Fruit fly (Drosophila melanogaster) S2 (cell line): Measurements from ENCODE around the gene Cln3.
"Not testable (repeated sequence)": the region's sequence is repeated elsewhere in the genome, so short reads cannot be mapped to it uniquely, and the experiment has no call there.

Experiments used
- CG8478 ChIP-seq: fragments of >200 bp; optimal IDR thresholded peaks from 2 replicates; lab custom pipeline; 2018
- CTCF ChIP-seq, 2 experiments: fragments of >200 bp; optimal IDR thresholded peaks; 2 replicates each; lab custom pipeline; 2018

Gene Cln3

DNA sequence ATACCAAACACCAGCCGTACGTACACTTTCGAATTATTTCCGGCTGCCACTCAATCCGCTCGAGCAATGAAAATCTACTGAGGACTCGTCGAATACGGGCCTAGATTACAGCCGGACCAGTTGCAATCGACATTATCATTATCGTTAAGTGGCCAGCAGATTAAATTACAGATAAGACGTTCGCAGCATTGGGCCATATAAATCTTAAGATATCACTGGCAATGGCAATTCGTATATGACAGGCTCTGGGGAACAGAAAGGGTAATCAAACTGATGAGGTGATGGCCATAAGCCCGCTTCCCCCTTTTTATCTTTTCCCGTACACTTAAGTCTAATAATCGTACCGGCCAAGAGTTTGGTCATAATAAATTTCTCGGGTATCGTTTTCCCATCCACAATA, at the start of gene Cln3:
TSS of gene Cln3 (minus strand) at position 84 of the 400 bp plus-strand sequence.
- TF ChIP-seq CG8478 (lab: Kevin White, UChicago), result no peak
- TF ChIP-seq CTCF (optimal IDR thresholded peaks at IDR 0.05; lab: Kevin White, UChicago), result no peak

DNA sequence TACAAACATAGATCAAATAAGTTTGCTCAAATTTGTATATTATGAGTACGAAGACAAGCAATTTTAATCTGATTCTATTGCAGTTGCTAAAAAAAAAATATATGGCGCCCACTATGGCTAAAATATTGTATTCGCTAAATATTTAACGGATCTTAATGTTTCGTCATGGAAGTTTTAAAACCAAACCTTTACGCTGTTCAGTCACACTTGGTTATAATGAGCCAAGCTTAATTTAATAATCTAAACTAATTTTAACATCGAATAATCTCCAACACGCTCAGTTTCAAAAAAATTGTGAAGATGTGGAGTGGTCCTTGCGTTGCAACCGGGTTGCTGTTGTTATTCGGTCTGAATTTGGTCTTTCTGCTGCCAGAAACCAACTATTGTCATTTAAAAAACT, 44.3 kb upstream of the Cln3 start, which contains the start of gene CG34002:
TSS of gene CG34002 (plus strand) at position 301 of the 400 bp plus-strand sequence.
- not testable (repeated sequence) for TF ChIP-seq CG8478 (lab: Kevin White, UChicago); CTCF (optimal IDR thresholded peaks at IDR 0.05; lab: Kevin White, UChicago)

DNA sequence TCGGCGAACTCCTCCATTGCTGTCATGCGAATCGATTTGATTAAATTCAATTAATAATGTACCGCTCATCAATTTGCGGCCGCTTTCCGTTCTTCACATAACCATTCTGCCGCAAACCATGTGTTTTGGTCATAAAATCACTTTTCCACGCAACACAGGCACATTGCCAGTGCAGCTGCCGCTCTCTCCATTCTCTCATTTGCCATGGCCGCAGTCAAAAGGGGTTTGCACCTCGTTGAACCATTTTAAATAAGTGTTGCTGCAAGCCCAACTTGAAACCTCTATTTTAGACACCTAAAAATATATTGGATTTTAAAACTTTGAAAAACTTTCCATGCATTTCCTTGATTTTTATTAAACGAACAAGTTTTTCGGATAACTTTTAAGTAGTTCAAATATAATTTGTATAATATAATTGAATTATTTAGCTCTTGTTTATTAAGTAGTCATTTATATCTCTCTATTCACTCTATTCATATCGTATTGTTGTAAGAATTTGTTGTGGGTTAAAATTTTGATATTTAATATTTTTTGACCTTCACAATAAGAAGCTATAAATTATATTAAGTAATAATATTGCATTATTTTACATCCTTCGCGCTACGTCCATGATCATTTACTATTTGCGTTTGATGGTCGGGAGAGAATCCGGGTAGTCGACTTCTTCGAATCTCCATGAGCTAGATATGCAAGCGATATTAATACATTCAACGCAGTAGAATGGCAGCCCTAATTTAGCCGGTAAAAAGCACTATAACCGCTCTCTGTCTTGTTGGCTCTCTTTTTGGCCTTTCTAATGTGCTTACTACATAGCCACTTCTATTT, 42.9 kb upstream of the Cln3 start, which contains the start of gene CG5535:
TSS of gene CG5535 (minus strand) at position 140 of the 825 bp plus-strand sequence.
- TF ChIP-seq CG8478 (lab: Kevin White, UChicago), result no peak
- no peak for TF ChIP-seq CTCF (optimal IDR thresholded peaks at IDR 0.05; lab: Kevin White, UChicago)

DNA sequence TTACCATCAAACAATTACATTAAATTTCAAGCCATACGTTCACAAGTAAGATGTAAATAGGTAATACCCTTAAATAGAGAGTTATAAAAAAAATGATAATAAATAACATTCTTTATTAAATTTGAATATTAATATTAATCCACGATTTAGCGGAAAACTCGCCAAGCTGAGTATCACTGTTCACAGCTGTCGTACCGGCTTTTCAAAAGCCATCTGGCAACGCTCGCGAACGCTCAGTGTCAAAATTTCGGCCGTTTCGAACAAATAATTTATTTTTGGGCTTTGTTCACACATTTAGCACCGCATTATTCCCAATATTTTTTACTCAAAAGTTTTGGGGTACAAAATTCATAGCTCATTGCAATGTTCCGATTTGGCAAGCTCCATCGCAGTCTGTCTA, 35.6 kb upstream of the Cln3 start, which contains the start of gene TrpRS-m:
TSS of gene TrpRS-m (plus strand) at position 211 of the 400 bp plus-strand sequence.
- TF ChIP-seq CTCF (optimal IDR thresholded peaks at IDR 0.05; lab: Kevin White, UChicago) (no peak), CG8478 (lab: Kevin White, UChicago) (no peak)

DNA sequence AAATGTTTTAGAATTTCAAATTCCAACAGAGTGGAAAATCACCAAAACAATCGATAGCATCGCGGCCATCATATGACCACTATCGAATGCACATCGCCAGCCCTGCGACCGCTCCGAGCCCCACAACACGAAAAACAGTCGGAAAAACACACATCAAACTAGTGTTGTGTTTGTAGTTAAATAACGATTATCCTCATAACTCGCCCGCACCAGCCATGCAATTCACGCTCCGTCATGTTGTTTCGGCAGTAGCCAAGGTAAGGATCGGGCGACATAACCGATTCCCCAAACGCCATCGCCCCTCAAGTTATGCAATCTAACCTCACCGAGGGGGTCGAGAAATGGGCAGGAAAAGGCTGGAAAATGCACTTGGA, 33.0 kb upstream of the Cln3 start:
- no peak for TF ChIP-seq CTCF (optimal IDR thresholded peaks at IDR 0.05; lab: Kevin White, UChicago)
- TF ChIP-seq CG8478 (lab: Kevin White, UChicago), result no peak

DNA sequence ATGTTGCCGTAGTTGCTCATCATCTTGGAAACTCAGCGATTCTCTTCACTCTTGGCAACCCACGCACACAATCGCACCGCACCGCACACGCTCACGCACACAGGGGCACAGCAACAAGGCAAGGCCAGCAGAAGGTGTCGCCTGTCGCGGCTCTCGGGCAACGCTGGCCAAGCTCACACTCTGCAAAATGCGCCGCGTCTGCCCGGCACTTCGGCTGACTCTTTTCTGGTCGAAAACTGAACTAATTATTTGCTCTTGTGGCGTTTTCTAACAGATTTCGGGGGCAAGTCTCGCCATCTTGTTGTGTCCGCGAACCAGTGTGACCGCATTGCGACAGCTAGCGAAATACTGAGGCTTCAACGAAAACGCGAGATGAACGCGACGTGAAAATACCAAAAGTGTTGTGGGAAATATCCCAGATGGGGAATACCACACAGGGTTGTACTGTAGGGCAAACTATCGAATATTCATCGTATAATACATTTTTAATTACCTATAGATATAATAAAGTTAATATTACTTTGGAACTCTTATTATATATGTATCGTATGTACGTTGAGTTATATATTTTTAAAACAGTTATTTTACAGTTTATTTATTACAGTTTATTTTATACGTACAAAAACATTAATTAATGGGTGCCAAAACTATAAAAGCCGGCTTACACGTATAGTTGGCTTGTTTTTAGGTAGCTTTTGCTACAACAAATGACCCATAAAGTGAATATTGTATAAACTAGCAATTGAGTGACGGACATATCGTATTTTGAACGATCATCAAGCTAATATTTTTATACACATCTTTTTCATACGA, 32.5 kb upstream of the Cln3 start, which contains the start of the genes MED19 and CG7430:
TSS of gene MED19 (minus strand) at position 333 of the 813 bp plus-strand sequence.
TSS of gene CG7430 (plus strand) at position 748 of the 813 bp plus-strand sequence.
- TF ChIP-seq CG8478 (lab: Kevin White, UChicago) (no peak), CTCF (optimal IDR thresholded peaks at IDR 0.05; lab: Kevin White, UChicago) (peak; percentile 19 to 28)

DNA sequence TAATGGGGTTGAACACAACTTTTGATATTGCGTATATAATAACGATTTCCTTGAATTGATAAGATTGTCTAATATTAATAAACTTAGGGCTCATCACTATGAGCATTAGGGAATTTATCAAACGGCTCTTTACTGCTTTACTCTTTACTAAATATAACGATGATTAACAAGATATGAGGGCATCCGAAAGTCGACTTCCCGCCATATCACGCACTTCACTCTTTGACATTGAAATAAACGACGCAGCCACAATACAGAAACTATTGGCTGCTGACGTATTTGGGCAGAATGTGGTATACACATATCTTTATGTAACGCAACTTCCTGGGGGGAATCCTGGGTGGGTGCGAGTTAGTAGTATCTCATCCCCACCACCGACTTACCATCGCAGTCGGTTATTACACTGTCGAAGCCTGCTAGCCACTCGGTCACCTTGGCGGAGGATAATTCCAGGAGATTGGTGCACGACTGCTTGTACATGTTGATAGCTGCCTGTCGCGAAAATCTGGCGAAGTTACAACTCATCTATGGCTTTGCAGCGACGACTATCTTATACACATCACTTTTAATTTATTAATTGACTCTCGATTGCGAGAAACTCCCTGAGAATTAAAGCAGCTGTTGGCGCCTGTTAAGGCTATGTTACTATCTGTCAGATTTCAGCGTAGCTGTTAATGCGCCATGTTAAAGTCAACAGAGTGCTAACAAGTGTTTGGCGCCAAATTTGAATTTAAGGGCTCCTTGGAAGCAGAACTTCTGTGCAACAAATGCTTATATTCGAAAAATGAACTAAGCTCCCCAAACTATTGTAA, 29.2 kb upstream of the Cln3 start, which contains the start of gene CG5567:
TSS of gene CG5567 (minus strand) at position 653 of the 812 bp plus-strand sequence.
- TF ChIP-seq CTCF (optimal IDR thresholded peaks at IDR 0.05; lab: Kevin White, UChicago) (no peak), CG8478 (lab: Kevin White, UChicago) (no peak)

DNA sequence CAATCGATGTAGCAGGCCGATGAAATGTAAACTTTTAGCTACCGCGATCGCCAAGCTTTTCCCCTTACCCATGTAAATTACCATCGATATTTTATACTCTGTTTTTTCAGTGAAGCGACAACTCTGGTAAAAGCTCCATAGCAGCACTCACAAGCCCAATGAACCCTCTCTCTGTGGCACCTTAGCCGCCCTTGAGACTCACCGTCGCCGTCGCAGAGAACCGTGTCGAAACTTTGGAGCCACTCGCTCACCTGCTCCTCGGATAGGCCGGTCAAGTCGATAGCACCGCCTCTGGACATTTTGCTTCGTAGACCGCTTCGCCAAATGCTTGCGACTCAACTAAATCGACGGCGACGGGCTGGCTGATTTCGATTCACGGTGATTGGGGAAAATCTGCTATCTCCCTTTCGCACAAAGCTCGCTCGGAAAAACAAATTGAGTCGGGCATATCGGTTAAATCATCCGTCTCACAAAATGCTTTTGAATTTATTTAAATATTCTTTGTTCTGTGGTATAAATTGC, 27.2 kb upstream of the Cln3 start, which contains the start of gene CG5577:
TSS of gene CG5577 (minus strand) at position 343 of the 522 bp plus-strand sequence.
- TF ChIP-seq CG8478 (lab: Kevin White, UChicago) (no peak), CTCF (optimal IDR thresholded peaks at IDR 0.05; lab: Kevin White, UChicago) (no peak)

DNA sequence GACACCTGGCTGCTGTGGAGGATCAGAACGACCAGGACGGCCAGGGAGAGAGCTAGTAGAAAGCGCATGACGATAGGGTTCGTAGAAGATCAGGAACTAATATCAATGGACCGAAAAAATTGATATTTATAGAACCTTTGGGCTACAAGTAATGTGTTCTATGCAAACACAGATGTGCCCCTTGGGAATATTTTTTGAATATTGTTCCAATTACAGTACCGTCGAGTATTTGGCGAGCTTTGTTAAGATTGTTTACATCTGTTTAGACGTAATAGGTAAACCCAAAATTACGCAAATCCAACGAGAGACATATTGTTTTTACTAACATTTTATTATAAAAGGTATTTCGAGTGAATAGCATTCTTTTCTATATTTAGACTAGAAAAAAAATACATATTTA, 21.2 kb upstream of the Cln3 start, which contains the start of gene CG32189:
TSS of gene CG32189 (minus strand) at position 101 of the 400 bp plus-strand sequence.
- TF ChIP-seq CG8478 (lab: Kevin White, UChicago) (no peak), CTCF (optimal IDR thresholded peaks at IDR 0.05; lab: Kevin White, UChicago) (no peak)

DNA sequence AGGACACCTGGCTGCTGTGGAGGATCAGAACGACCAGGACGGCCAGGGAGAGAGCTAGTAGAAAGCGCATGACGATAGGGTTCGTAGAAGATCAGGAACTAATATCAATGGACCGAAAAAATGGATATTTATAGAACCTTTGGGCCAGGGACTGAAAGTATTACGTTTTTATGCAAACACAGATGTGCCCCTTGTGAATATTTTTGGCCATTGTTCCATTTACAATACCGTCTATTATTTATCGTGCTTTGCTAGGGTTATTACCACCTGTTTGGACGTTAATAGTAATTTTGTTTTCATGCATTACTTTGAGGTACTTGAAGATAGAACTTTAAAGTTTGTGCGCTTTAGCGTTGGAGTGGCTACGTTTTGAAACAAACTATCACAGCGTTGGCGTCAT, 19.6 kb upstream of the Cln3 start, which contains the start of gene CG32188:
TSS of gene CG32188 (minus strand) at position 101 of the 400 bp plus-strand sequence.
- TF ChIP-seq CG8478 (lab: Kevin White, UChicago) (no peak), CTCF (optimal IDR thresholded peaks at IDR 0.05; lab: Kevin White, UChicago) (no peak)

DNA sequence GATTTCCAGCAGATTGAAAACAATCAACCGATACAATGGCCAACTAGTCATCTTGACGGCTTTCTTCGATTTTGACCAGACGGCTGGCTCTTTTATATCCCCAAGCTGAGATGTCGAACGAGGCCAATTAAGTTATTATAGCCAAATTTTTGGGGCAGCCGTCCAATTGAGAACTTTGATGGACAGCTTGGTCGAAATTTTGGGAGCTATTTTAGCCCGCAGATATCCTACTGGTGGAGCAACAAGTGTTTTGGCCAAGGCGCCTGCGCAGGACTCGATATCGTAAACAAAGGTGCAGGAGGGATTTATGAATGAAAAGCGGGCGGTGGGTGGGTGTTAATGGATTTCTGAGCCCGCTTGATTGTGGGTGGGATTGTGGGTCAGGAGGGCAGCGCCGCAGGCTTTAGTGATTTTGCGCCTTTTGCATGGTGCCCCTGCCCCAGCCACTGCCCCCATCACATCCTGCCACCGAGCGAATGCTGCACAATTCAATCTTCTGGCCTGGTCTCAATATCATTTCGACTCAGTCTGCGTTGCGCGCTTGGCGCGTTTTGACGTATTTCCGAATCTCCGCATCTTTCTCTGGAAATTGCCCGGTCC, 9.0 kb upstream of the Cln3 start, which contains the start of the genes Ir75c and Grd:
TSS of gene Ir75c (minus strand) at position 51 of the 600 bp plus-strand sequence.
TSS of gene Grd (plus strand) at position 550 of the 600 bp plus-strand sequence.
- no peak for TF ChIP-seq CTCF (optimal IDR thresholded peaks at IDR 0.05; lab: Kevin White, UChicago)
- TF ChIP-seq CG8478 (lab: Kevin White, UChicago), result no peak

DNA sequence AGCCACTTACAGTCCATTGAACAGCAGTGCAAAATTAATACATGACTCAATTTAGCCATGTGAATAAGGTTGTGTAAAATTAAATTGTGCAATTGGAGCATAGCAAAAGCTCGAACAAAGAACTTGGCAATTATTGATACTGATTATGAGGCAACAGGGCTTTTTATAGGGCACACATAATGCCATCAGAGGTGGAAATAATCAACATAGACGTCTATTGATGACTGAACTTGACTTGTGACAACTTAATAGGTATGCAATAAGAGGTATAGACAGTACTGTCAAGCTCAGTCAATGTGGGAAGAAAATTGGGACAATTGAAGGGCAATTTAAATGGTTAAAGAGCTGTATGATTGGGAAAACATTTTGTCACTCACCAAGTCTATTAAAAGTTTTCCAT, 6.2 kb upstream of the Cln3 start, which contains the start of gene Ir75b:
TSS of gene Ir75b (minus strand) at position 101 of the 400 bp plus-strand sequence.
- TF ChIP-seq CTCF (optimal IDR thresholded peaks at IDR 0.05; lab: Kevin White, UChicago) (no peak), CG8478 (lab: Kevin White, UChicago) (no peak)
